Fruit fly (Drosophila melanogaster) whole organism, wandering third instar larva: ENCODE data around the gene CG16865.

Source experiments
- CG32264 ChIP-seq: fragments of 200-800 bp; sonication (Bioruptor generic); optimal IDR thresholded peaks from 2 replicates; lab custom pipeline; 2016; ENCODE audit warnings: missing biosample characterization, missing genetic modification characterization
- Dfd ChIP-seq: fragments of >200 bp; optimal IDR thresholded peaks from 2 replicates; lab custom pipeline; 2017; ENCODE audit warnings: missing biosample characterization, missing genetic modification characterization
- GATAd ChIP-seq: sonication (Bioruptor generic); optimal IDR thresholded peaks from 2 replicates; lab custom pipeline; 2016; ENCODE audit warnings: missing biosample characterization, missing genetic modification characterization
- Myc ChIP-seq: fragments of >200 bp; optimal IDR thresholded peaks from 2 replicates; lab custom pipeline; 2017
- ey ChIP-seq: fragments of 200-800 bp; sonication (Bioruptor generic); optimal IDR thresholded peaks from 2 replicates; lab custom pipeline; 2016; ENCODE audit warnings: missing biosample characterization, missing genetic modification characterization
- fru ChIP-seq: fragments of 200-800 bp; sonication (Bioruptor generic); optimal IDR thresholded peaks from 3 replicates; lab custom pipeline; 2016; ENCODE audit warnings: missing biosample characterization, mild to moderate bottlenecking, missing genetic modification characterization
- psq ChIP-seq: fragments of 200-800 bp; sonication (Bioruptor generic); optimal IDR thresholded peaks from 3 replicates; lab custom pipeline; 2017; ENCODE audit warnings: missing biosample characterization, mild to moderate bottlenecking, missing genetic modification characterization, moderate library complexity

- TF ChIP-seq ey (GFP tag; lab: Kevin White, UChicago), result peak; percentile 26
- TF ChIP-seq Dfd (GFP tag; lab: Kevin White, UChicago), result no peak
- TF ChIP-seq GATAd (GFP tag; lab: Kevin White, UChicago), result no peak
- TF ChIP-seq psq (GFP tag; lab: Kevin White, UChicago), result peak; percentile 84
- TF ChIP-seq fru, result peak; percentile 78
- no peak for TF ChIP-seq Myc (lab: Kevin White, UChicago)
- peak; percentile 39 for TF ChIP-seq CG32264
Observed at dm6 chr2L:13780109-13780947, 31.0 kb upstream of the CG16865 start, which contains the start of the genes CG9008 and p38b.
